Fruit fly (Drosophila melanogaster): ENCODE data around the gene CG34177.

DNA sequence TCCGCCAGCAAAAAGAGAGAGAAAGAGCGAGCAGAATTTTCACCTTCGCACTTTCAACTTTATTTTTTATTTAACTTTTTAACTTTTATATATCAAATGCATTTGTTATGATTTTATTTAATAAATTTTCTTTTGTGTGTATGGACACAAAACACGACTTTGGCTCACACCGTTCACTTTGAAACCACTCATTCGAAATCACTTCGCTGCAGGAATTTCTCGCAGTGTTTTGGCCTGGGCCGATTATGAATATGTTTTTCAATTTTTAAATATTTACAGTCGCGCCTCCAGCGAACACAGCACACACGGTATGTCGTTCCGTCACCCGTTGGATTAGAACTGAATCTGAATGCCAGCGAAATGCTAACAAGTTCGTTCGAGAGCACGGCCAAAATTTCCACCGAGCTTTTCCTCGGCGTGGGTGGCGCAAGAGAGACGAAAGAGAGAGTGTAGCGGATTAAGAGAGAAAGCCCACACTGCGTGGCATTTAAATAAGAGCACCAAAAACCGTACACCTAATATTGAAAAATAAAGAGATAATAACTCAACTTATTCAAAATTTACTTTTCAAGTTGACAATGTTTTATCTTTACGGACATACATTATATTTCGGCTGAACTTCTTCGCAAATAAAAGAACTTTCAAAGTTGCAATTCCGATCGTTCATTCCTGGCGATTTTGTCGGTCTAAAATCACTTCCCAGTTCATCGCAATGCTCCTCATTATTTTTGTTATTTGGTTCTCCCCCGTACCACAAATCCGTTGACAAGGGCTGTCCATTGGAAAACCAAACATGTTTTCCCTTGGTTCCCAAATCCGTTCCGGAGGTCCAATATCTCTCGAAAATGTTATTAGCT, 7.4 kb downstream of the CG34177 start, which contains the start of gene CG15431:
- TF ChIP-seq CG33017 (tag; optimal IDR thresholded peaks at IDR 0.05) (peak; percentile 5), CG11617 (GFP tag; optimal IDR thresholded peaks at IDR 0.05) (peak; percentile 25), CG1620 (GFP tag; optimal IDR thresholded peaks at IDR 0.05) (no peak), CG14711 (tag; optimal IDR thresholded peaks at IDR 0.05) (no peak), cnc (optimal IDR thresholded peaks at IDR 0.05) (no peak), ovo (GFP tag; optimal IDR thresholded peaks at IDR 0.05) (no peak), CG7045 (GFP tag; optimal IDR thresholded peaks at IDR 0.05) (peak; percentile 29), CG5204 (GFP tag; optimal IDR thresholded peaks at IDR 0.05) (no peak), bab1 (GFP tag; optimal IDR thresholded peaks at IDR 0.05) (no peak), pad (GFP tag; optimal IDR thresholded peaks at IDR 0.05) (no peak), Hr96 (GFP tag; optimal IDR thresholded peaks at IDR 0.05) (no peak), CG7101 (tag; optimal IDR thresholded peaks at IDR 0.05) (no peak)

Data from whole organism, adult.